Fruit fly (Drosophila melanogaster) whole organism, embryonic: Measurements from ENCODE around the gene Pex7.

Experiments
- CG1024 ChIP-seq: fragments of 200-800 bp; sonication (Bioruptor generic); IDR thresholded peaks from 2 replicates; pipeline ENCODE4 v1.3.6; 2022; ENCODE audit warnings: missing biosample characterization, missing genetic modification characterization
- CG10979 ChIP-seq: fragments of 200-800 bp; sonication (Bioruptor generic); optimal IDR thresholded peaks from 2 replicates; lab custom pipeline; 2018; ENCODE audit warnings: missing biosample characterization, mild to moderate bottlenecking, missing genetic modification characterization, moderate library complexity
- CG11695 ChIP-seq: fragments of 200-800 bp; sonication (Bioruptor generic); IDR thresholded peaks from 3 replicates; pipeline ENCODE4 v1.3.6; 2022; ENCODE audit warnings: missing biosample characterization, missing genetic modification characterization
- CG12391 ChIP-seq: fragments of 200-800 bp; sonication (Bioruptor generic); optimal IDR thresholded peaks from 3 replicates; lab custom pipeline; 2018; ENCODE audit warnings: missing biosample characterization, mild to moderate bottlenecking, missing genetic modification characterization, moderate library complexity
- CG13123 ChIP-seq: fragments of 200-800 bp; sonication (Bioruptor generic); optimal IDR thresholded peaks from 2 replicates; lab custom pipeline; 2016; ENCODE audit warnings: missing biosample characterization, missing genetic modification characterization
- CG13296 ChIP-seq: fragments of 200-800 bp; sonication (Bioruptor generic); optimal IDR thresholded peaks from 3 replicates; lab custom pipeline; 2018; ENCODE audit warnings: missing biosample characterization, mild to moderate bottlenecking, missing genetic modification characterization
- CG13894 ChIP-seq: fragments of 200-800 bp; sonication (Bioruptor generic); optimal IDR thresholded peaks from 3 replicates; lab custom pipeline; 2018; ENCODE audit warnings: missing biosample characterization, mild to moderate bottlenecking, missing genetic modification characterization, moderate library complexity
- CG15011 ChIP-seq: fragments of 200-800 bp; sonication (Bioruptor generic); optimal IDR thresholded peaks from 3 replicates; lab custom pipeline; 2018; ENCODE audit warnings: missing biosample characterization, mild to moderate bottlenecking, missing genetic modification characterization
- CG15601 ChIP-seq: fragments of 200-800 bp; sonication (Bioruptor generic); optimal IDR thresholded peaks from 3 replicates; lab custom pipeline; 2019; ENCODE audit warnings: missing biosample characterization, mild to moderate bottlenecking, missing genetic modification characterization, moderate library complexity
- CG1602 ChIP-seq: fragments of 200-800 bp; sonication (Bioruptor generic); optimal IDR thresholded peaks from 3 replicates; lab custom pipeline; 2016; ENCODE audit warnings: missing biosample characterization, missing genetic modification characterization
- CG18764 ChIP-seq: fragments of 200-800 bp; sonication (Bioruptor generic); optimal IDR thresholded peaks from 3 replicates; lab custom pipeline; 2016; ENCODE audit warnings: missing biosample characterization, missing genetic modification characterization
- CG2202 ChIP-seq: fragments of 200-800 bp; sonication (Bioruptor generic); optimal IDR thresholded peaks from 2 replicates; lab custom pipeline; 2018; ENCODE audit warnings: missing biosample characterization, mild to moderate bottlenecking, missing genetic modification characterization
- CG30403 ChIP-seq: fragments of 200-800 bp; sonication (Bioruptor generic); optimal IDR thresholded peaks from 3 replicates; lab custom pipeline; 2016; ENCODE audit warnings: missing biosample characterization, missing genetic modification characterization
- CG3065 ChIP-seq: fragments of 200-800 bp; sonication (Bioruptor generic); optimal IDR thresholded peaks from 2 replicates; lab custom pipeline; 2016; ENCODE audit warnings: missing biosample characterization, missing genetic modification characterization
- CG4328 ChIP-seq: fragments of 200-800 bp; sonication (Bioruptor generic); optimal IDR thresholded peaks from 3 replicates; lab custom pipeline; 2017; ENCODE audit warnings: missing biosample characterization, missing genetic modification reagents, missing genetic modification characterization
- CG4617 ChIP-seq: fragments of 200-800 bp; sonication (Bioruptor generic); optimal IDR thresholded peaks from 3 replicates; lab custom pipeline; 2016; ENCODE audit warnings: missing biosample characterization, missing genetic modification characterization, borderline replicate concordance
- CG4707 ChIP-seq: fragments of 200-800 bp; sonication (Bioruptor generic); optimal IDR thresholded peaks from 2 replicates; lab custom pipeline; 2018; ENCODE audit warnings: missing biosample characterization, mild to moderate bottlenecking, missing genetic modification characterization, moderate library complexity
- CG7928 ChIP-seq: fragments of 200-800 bp; sonication (Bioruptor generic); optimal IDR thresholded peaks from 2 replicates; lab custom pipeline; 2017; ENCODE audit warnings: missing biosample characterization, mild to moderate bottlenecking, missing genetic modification characterization
- CG8290 ChIP-seq, 3 experiments: fragments of 200-800 bp; sonication (Bioruptor generic); optimal IDR thresholded peaks; 2 replicates each; lab custom pipeline; 2016 to 2019; ENCODE audit warnings: missing biosample characterization in 3 of 3, missing genetic modification characterization in 3 of 3, mild to moderate bottlenecking in 2 of 3, moderate library complexity in 1 of 3
- CG9932 ChIP-seq: fragments of 200-800 bp; sonication (Bioruptor generic); IDR thresholded peaks from 2 replicates; pipeline ENCODE4 v1.3.6; 2022; ENCODE audit warnings: missing biosample characterization, missing genetic modification characterization
- CrebB ChIP-seq: fragments of 200-800 bp; sonication (Bioruptor generic); optimal IDR thresholded peaks from 3 replicates; lab custom pipeline; 2018; ENCODE audit warnings: missing biosample characterization, mild to moderate bottlenecking, missing genetic modification characterization
- Dad ChIP-seq: fragments of 200-800 bp; sonication (Bioruptor generic); optimal IDR thresholded peaks from 3 replicates; lab custom pipeline; 2016; ENCODE audit warnings: missing biosample characterization, missing genetic modification characterization
- Dek ChIP-seq: fragments of 200-800 bp; sonication (Bioruptor generic); optimal IDR thresholded peaks from 3 replicates; lab custom pipeline; 2019; ENCODE audit warnings: missing biosample characterization, mild to moderate bottlenecking, missing genetic modification characterization, moderate library complexity
- Dip3 ChIP-seq: fragments of 200-800 bp; sonication (Bioruptor generic); optimal IDR thresholded peaks from 3 replicates; lab custom pipeline; 2016; ENCODE audit warnings: missing biosample characterization, missing genetic modification characterization
- E2f1 ChIP-seq: fragments of 200-800 bp; sonication (Bioruptor generic); IDR thresholded peaks from 2 replicates; pipeline ENCODE4 v1.3.6; 2022; ENCODE audit warnings: missing biosample characterization, missing genetic modification characterization
- E2f2 ChIP-seq: fragments of 200-800 bp; sonication (Bioruptor generic); IDR thresholded peaks from 2 replicates; pipeline ENCODE4 v1.3.6; 2022; ENCODE audit warnings: missing biosample characterization, missing genetic modification characterization
- Elba2 ChIP-seq: fragments of 200-800 bp; sonication (Bioruptor generic); optimal IDR thresholded peaks from 3 replicates; lab custom pipeline; 2016; ENCODE audit warnings: missing biosample characterization, missing genetic modification characterization
- Ets97D ChIP-seq: fragments of 200-800 bp; sonication (Bioruptor generic); optimal IDR thresholded peaks from 3 replicates; lab custom pipeline; 2016; ENCODE audit warnings: missing biosample characterization, missing genetic modification characterization
- HHEX ChIP-seq: fragments of 200-800 bp; sonication (Bioruptor generic); optimal IDR thresholded peaks from 3 replicates; lab custom pipeline; 2017; ENCODE audit warnings: missing biosample characterization, mild to moderate bottlenecking, missing genetic modification characterization, missing genetic modification reagents
- HLHmδ ChIP-seq: fragments of 200-800 bp; sonication (Bioruptor generic); optimal IDR thresholded peaks from 2 replicates; lab custom pipeline; 2018; ENCODE audit warnings: missing biosample characterization, mild to moderate bottlenecking, missing genetic modification characterization, moderate library complexity
- NC2β ChIP-seq: fragments of 200-800 bp; sonication (Bioruptor generic); optimal IDR thresholded peaks from 2 replicates; lab custom pipeline; 2016; ENCODE audit warnings: missing biosample characterization, missing genetic modification characterization
- NK7.1 ChIP-seq: fragments of 200-800 bp; sonication (Bioruptor generic); optimal IDR thresholded peaks from 3 replicates; lab custom pipeline; 2016; ENCODE audit warnings: missing biosample characterization, missing genetic modification characterization
- Ptx1 ChIP-seq: fragments of 200-800 bp; sonication (Bioruptor generic); IDR thresholded peaks from 2 replicates; pipeline ENCODE4 v1.3.6; 2022; ENCODE audit warnings: missing biosample characterization, missing genetic modification characterization
- btn ChIP-seq: fragments of 200-800 bp; sonication (Bioruptor generic); optimal IDR thresholded peaks from 2 replicates; lab custom pipeline; 2016; ENCODE audit warnings: missing biosample characterization, missing genetic modification characterization
- caup ChIP-seq: fragments of 200-800 bp; sonication (Bioruptor generic); optimal IDR thresholded peaks from 3 replicates; lab custom pipeline; 2017; ENCODE audit warnings: missing biosample characterization, mild to moderate bottlenecking, missing genetic modification characterization, moderate library complexity; ENCODE audit not compliant: severe bottlenecking
- ewg ChIP-seq: fragments of 200-800 bp; sonication (Bioruptor generic); optimal IDR thresholded peaks from 3 replicates; lab custom pipeline; 2017; ENCODE audit warnings: mild to moderate bottlenecking, missing biosample characterization, missing genetic modification reagents, missing genetic modification characterization
- fd102C ChIP-seq: fragments of 200-800 bp; sonication (Bioruptor generic); optimal IDR thresholded peaks from 2 replicates; lab custom pipeline; 2018; ENCODE audit warnings: missing biosample characterization, mild to moderate bottlenecking, missing genetic modification characterization, moderate library complexity
- hb ChIP-seq: fragments of 200-800 bp; sonication (Bioruptor generic); IDR thresholded peaks from 3 replicates; pipeline ENCODE4 v1.3.6; 2022; ENCODE audit warnings: missing biosample characterization, missing genetic modification characterization; ENCODE audit not compliant: partially characterized antibody
- ind ChIP-seq: fragments of 200-800 bp; sonication (Bioruptor generic); optimal IDR thresholded peaks from 3 replicates; lab custom pipeline; 2016; ENCODE audit warnings: missing biosample characterization, missing genetic modification characterization
- mld ChIP-seq: fragments of 200-800 bp; sonication (Bioruptor generic); IDR thresholded peaks from 3 replicates; pipeline ENCODE4 v1.3.6; 2022; ENCODE audit warnings: missing biosample characterization, missing genetic modification characterization; ENCODE audit not compliant: partially characterized antibody
- nmo ChIP-seq: fragments of 200-800 bp; sonication (Bioruptor generic); optimal IDR thresholded peaks from 2 replicates; lab custom pipeline; 2018; ENCODE audit warnings: missing biosample characterization, mild to moderate bottlenecking, missing genetic modification characterization, moderate library complexity
- pita ChIP-seq: fragments of 200-800 bp; sonication (Bioruptor generic); optimal IDR thresholded peaks from 2 replicates; lab custom pipeline; 2017; ENCODE audit warnings: missing biosample characterization, mild to moderate bottlenecking, missing genetic modification characterization
- pros ChIP-seq: fragments of 200-800 bp; sonication (Bioruptor generic); optimal IDR thresholded peaks from 3 replicates; lab custom pipeline; 2019; ENCODE audit warnings: missing biosample characterization, mild to moderate bottlenecking, missing genetic modification characterization, moderate library complexity
- run ChIP-seq: fragments of 200-800 bp; sonication (Bioruptor generic); optimal IDR thresholded peaks from 3 replicates; lab custom pipeline; 2018; ENCODE audit warnings: missing biosample characterization, mild to moderate bottlenecking, missing genetic modification characterization
- sc ChIP-seq, 3 experiments: fragments of >200 bp in 2 of 3; fragments of 200-800 bp in 1 of 3; sonication (Bioruptor generic) in 1 of 3; optimal IDR thresholded peaks; 2 replicates in 2 of 3; 3 replicates in 1 of 3; lab custom pipeline; 2017; ENCODE audit warnings: mild to moderate bottlenecking in 1 of 3, missing biosample characterization in 1 of 3, missing genetic modification characterization in 1 of 3, missing genetic modification reagents in 1 of 3
- slbo ChIP-seq: fragments of 200-800 bp; sonication (Bioruptor generic); IDR thresholded peaks from 2 replicates; pipeline ENCODE4 v1.3.6; 2022; ENCODE audit warnings: missing biosample characterization, missing genetic modification characterization
- stc ChIP-seq: fragments of 200-800 bp; sonication (Bioruptor generic); IDR thresholded peaks from 2 replicates; pipeline ENCODE4 v1.3.6; 2022; ENCODE audit warnings: missing biosample characterization, missing genetic modification characterization
- twi ChIP-seq: fragments of 200-800 bp; optimal IDR thresholded peaks from 2 replicates; lab custom pipeline; 2019; ENCODE audit warnings: missing biosample characterization, mild to moderate bottlenecking, missing genetic modification characterization, moderate library complexity

The Pex7 gene

DNA sequence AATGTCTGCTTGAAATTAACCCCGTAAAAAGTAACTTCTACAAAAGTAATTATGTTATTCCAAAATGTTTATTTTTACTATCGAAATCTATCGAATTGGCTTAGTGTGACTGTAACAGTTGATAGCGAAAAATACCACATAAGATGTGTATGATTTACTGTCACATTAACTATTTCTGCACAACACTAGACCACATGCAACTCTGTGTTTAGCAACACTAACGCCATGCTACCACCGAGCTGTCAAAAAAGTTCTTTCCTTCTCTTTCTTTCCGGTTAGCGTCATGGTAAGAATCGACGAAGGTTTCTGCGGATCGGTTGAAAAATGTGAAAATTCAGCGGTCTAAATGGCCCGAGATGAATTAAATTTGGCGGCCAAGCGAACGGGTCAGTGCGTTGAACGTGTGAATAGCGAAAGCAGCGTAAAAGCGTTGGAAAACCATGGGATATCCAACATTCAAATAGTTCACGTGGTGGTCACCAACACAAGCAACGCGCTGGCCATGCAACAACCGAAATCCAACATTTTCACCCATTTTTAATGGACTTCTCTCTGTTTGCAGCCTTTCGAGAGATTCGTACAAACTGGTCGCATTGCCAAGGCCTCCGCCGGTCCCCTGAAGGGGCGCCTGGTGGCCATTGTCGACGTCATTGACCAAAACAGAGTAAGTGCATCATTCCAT, 46.1 kb upstream of the Pex7 start, which contains the start of the genes Nelf-E and RpL14 (continued):
- TF ChIP-seq hb (no peak), CG12391 (tag; lab: Kevin White, UChicago) (peak; percentile 95), CG15601 (tag; lab: Kevin White, UChicago) (peak; percentile 93), pita (GFP tag; lab: Kevin White, UChicago) (no peak), mld (no peak), NK7.1 (peak; percentile 96), CG15011 (GFP tag; lab: Kevin White, UChicago) (peak; percentile 94), E2f2 (GFP tag; lab: Robert Waterston, UW) (peak; percentile 80), run (tag; lab: Kevin White, UChicago) (peak; percentile 76), caup (GFP tag; lab: Kevin White, UChicago) (peak; percentile 99), CG3065 (GFP tag; lab: Kevin White, UChicago) (peak; percentile 86), Dip3 (GFP tag; lab: Kevin White, UChicago) (peak; percentile 93), Ets97D (GFP tag; lab: Kevin White, UChicago) (peak; percentile 100), sc (optimal IDR thresholded peaks at IDR 0.05; lab: Kevin White, UChicago) (no peak), sc (GFP tag; optimal IDR thresholded peaks at IDR 0.05; lab: Kevin White, UChicago) (peak; percentile 88), CG4707 (GFP tag; lab: Kevin White, UChicago) (peak; percentile 95), CG13296 (GFP tag; lab: Kevin White, UChicago) (peak; percentile 96), twi (peak; percentile 86), CG13123 (no peak), HLHmδ (GFP tag; lab: Kevin White, UChicago) (peak; percentile 98), Elba2 (GFP tag; lab: Kevin White, UChicago) (no peak), slbo (GFP tag; lab: Robert Waterston, UW) (peak; percentile 93), CG10979 (tag; lab: Kevin White, UChicago) (peak; percentile 86), CG30403 (peak; percentile 90), CG9932 (GFP tag; lab: Robert Waterston, UW) (peak; percentile 95), Dek (tag; lab: Kevin White, UChicago) (peak; percentile 89), ewg (GFP tag; lab: Kevin White, UChicago) (peak; percentile 91), Ptx1 (GFP tag; lab: Robert Waterston, UW) (peak; percentile 89), CrebB (tag; lab: Kevin White, UChicago) (peak; percentile 98), stc (peak; percentile 92), fd102C (GFP tag; lab: Kevin White, UChicago) (peak; percentile 90), ind (GFP tag; lab: Kevin White, UChicago) (peak; percentile 84), btn (GFP tag; lab: Kevin White, UChicago) (peak; percentile 93), CG4328 (GFP tag; lab: Kevin White, UChicago) (peak; percentile 96), CG7928 (peak; percentile 76), Dad (peak; percentile 98), CG11695 (GFP tag; lab: Robert Waterston, UW) (peak; percentile 82), CG8290 (GFP tag; optimal IDR thresholded peaks at IDR 0.05; lab: Kevin White, UChicago) (no peak), CG8290 (tag; optimal IDR thresholded peaks at IDR 0.05; lab: Kevin White, UChicago) (peak; percentile 89 to 99), NC2β (GFP tag; lab: Kevin White, UChicago) (peak; percentile 100), nmo (GFP tag; lab: Kevin White, UChicago) (peak; percentile 93), pros (GFP tag; lab: Kevin White, UChicago) (peak; percentile 38), E2f1 (GFP tag; lab: Robert Waterston, UW) (peak; percentile 85), CG13894 (tag; lab: Kevin White, UChicago) (peak; percentile 95), CG18764 (GFP tag; lab: Kevin White, UChicago) (peak; percentile 94), CG1024 (peak; percentile 93), CG4617 (GFP tag; lab: Kevin White, UChicago) (peak; percentile 95), HHEX (GFP tag; lab: Kevin White, UChicago) (peak; percentile 98), CG2202 (tag; lab: Kevin White, UChicago) (peak; percentile 93), CG1602 (GFP tag; lab: Kevin White, UChicago) (peak; percentile 75)
